Worm (Caenorhabditis elegans): Measurements from ENCODE around the gene kin-4.

DNA sequence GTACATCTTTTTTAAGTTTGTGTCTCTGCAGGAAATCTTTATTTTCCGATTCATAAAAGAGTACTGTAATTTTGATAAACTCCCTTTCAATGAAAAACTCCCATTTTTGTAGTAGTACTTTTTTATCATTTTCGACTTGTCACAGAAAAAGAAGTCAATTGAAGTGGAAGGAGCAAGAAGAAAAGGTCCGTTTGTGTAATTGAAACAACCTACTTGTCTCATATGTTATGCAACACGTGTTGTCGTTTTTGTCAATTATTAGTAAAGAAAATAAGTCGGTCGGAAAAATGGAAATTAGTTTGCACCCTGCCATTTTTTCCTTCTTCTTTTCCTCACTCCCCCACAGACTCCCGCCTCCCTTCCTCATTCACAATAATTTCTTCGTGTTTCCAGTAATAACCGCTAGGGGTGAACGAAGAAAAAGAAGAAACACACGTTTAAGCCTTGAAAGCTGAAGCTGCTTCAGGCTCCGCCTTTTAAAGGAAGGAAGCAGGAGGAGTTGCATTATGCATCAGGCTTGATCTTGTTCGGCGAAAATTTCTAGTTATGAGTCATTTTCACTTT lies 33.2 kb downstream of the kin-4 start:
- no peak for TF ChIP-seq aly-2 (tag; optimal IDR thresholded peaks at IDR 0.05)
- TF ChIP-seq unc-62 (GFP tag; optimal IDR thresholded peaks at IDR 0.05) = no peak
- no peak for TF ChIP-seq ceh-82 (tag; optimal IDR thresholded peaks at IDR 0.05)
